Worm (Caenorhabditis elegans): Measurements from ENCODE around the gene F22F7.2.
"Not testable (repeated sequence)": the region's sequence is repeated elsewhere in the genome, so short reads cannot be mapped to it uniquely, and the experiment has no call there.

The F22F7.2 gene

ce11 chrV:2085745-2086267 lies 36.8 kb upstream of the F22F7.2 start, which contains the start of gene F36F12.3:
Gene F36F12.3, plus strand, starts transcription at chrV:2085795.
- TF ChIP-seq dve-1, ceh-14, fax-1 (tag; optimal IDR thresholded peaks at IDR 0.05): not testable (repeated sequence)

ce11 chrV:2090321-2090720 lies 32.3 kb upstream of the F22F7.2 start, which contains the start of gene ztf-28:
Gene ztf-28, plus strand, starts transcription at chrV:2090669.
- TF ChIP-seq hlh-6 (tag; optimal IDR thresholded peaks at IDR 0.05); ceh-19 (GFP tag; optimal IDR thresholded peaks at IDR 0.05); nhr-11 (tag; optimal IDR thresholded peaks at IDR 0.05): not testable (repeated sequence)

- no peak for TF ChIP-seq sdc-2 (tag; optimal IDR thresholded peaks at IDR 0.05)
- no peak for TF ChIP-seq ttx-3 (tag; optimal IDR thresholded peaks at IDR 0.05)
Observed at ce11 chrV:2095204-2095603, 27.4 kb upstream of the F22F7.2 start, which contains the start of gene F36F12.2. Gene F36F12.2, minus strand, starts transcription at chrV:2095304.

- TF ChIP-seq C38D4.7 (GFP tag; optimal IDR thresholded peaks at IDR 0.05) (no peak), F13H6.1 (tag; optimal IDR thresholded peaks at IDR 0.05) (no peak)
Observed at ce11 chrV:2095772-2096171, 26.8 kb upstream of the F22F7.2 start, which contains the start of gene clec-207. Gene clec-207, plus strand, starts transcription at chrV:2096072.

ce11 chrV:2097653-2098052 lies 24.9 kb upstream of the F22F7.2 start, which contains the start of gene clec-208:
Gene clec-208, plus strand, starts transcription at chrV:2097953.
- no peak for TF ChIP-seq ttx-3 (tag; optimal IDR thresholded peaks at IDR 0.05)
- no peak for TF ChIP-seq ref-2 (tag; optimal IDR thresholded peaks at IDR 0.05)
- no peak for TF ChIP-seq hlh-8 (tag; optimal IDR thresholded peaks at IDR 0.05)
- TF ChIP-seq unc-3 (GFP tag; conservative IDR thresholded peaks at IDR 0.05) = no peak
- no peak for TF ChIP-seq unc-3 (tag; optimal IDR thresholded peaks at IDR 0.05)
- no peak for TF ChIP-seq T23F11.4 (GFP tag; optimal IDR thresholded peaks at IDR 0.05)
- TF ChIP-seq tbx-2 (tag; optimal IDR thresholded peaks at IDR 0.05) = no peak
- no peak for TF ChIP-seq fax-1 (tag; optimal IDR thresholded peaks at IDR 0.05)
- TF ChIP-seq sox-2 (GFP tag; IDR thresholded peaks at IDR 0.05) = no peak
- TF ChIP-seq fkh-6 (tag; optimal IDR thresholded peaks at IDR 0.05) = no peak
- no peak for TF ChIP-seq Y22D7AL.16 (tag; optimal IDR thresholded peaks at IDR 0.05)
- TF ChIP-seq ceh-9 (tag; optimal IDR thresholded peaks at IDR 0.05) = no peak
- TF ChIP-seq zip-5 (tag; optimal IDR thresholded peaks at IDR 0.05) = no peak
- TF ChIP-seq pat-9 (tag; optimal IDR thresholded peaks at IDR 0.05) = no peak
- no peak for TF ChIP-seq lim-6 (tag; optimal IDR thresholded peaks at IDR 0.05)
- no peak for TF ChIP-seq ceh-19 (GFP tag; optimal IDR thresholded peaks at IDR 0.05)
- TF ChIP-seq elt-4 (tag; optimal IDR thresholded peaks at IDR 0.05) = no peak

- TF ChIP-seq ceh-14 (tag; optimal IDR thresholded peaks at IDR 0.05) (no peak), fkh-10 (GFP tag; optimal IDR thresholded peaks at IDR 0.05) (no peak), Y22D7AL.16 (tag; optimal IDR thresholded peaks at IDR 0.05) (no peak), ztf-16 (tag; optimal IDR thresholded peaks at IDR 0.05) (no peak), ceh-31 (tag; optimal IDR thresholded peaks at IDR 0.05) (no peak), zip-5 (tag; optimal IDR thresholded peaks at IDR 0.05) (no peak), nhr-232 (tag; optimal IDR thresholded peaks at IDR 0.05) (no peak), ttx-3 (tag; optimal IDR thresholded peaks at IDR 0.05) (no peak)
Observed at ce11 chrV:2099040-2099439, 23.5 kb upstream of the F22F7.2 start, which contains the start of gene F36F12.7. Gene F36F12.7, plus strand, starts transcription at chrV:2099340.

ce11 chrV:2103118-2103517 lies 19.5 kb upstream of the F22F7.2 start, which contains the start of gene F36F12.1:
Gene F36F12.1, minus strand, starts transcription at chrV:2103218.
- TF ChIP-seq pha-4 (tag; optimal IDR thresholded peaks at IDR 0.05) (no peak), K09A11.1 (tag; optimal IDR thresholded peaks at IDR 0.05; ENCODE audit: insufficient read depth) (no peak), unc-42 (tag; optimal IDR thresholded peaks at IDR 0.05) (no peak), pag-3 (tag; optimal IDR thresholded peaks at IDR 0.05; ENCODE audit: borderline replicate concordance) (no peak), ets-4 (tag; optimal IDR thresholded peaks at IDR 0.05) (no peak), ceh-9 (tag; optimal IDR thresholded peaks at IDR 0.05) (no peak), madf-2 (tag; optimal IDR thresholded peaks at IDR 0.05) (no peak), fax-1 (tag; optimal IDR thresholded peaks at IDR 0.05) (no peak)
